Fruit fly (Drosophila melanogaster) whole organism, embryonic: ENCODE results near the gene lap.

Experiments used
- Adf1 ChIP-seq: fragments of 200-800 bp; sonication (Bioruptor generic); IDR thresholded peaks from 2 replicates; pipeline ENCODE4 v1.3.6; 2022; ENCODE audit warnings: missing biosample characterization, missing genetic modification characterization
- CG4820 ChIP-seq: fragments of 200-800 bp; sonication (Bioruptor generic); optimal IDR thresholded peaks from 3 replicates; lab custom pipeline; 2016; ENCODE audit warnings: missing biosample characterization, missing genetic modification characterization
- MESR4 ChIP-seq: fragments of 200-800 bp; sonication (Bioruptor generic); optimal IDR thresholded peaks from 2 replicates; lab custom pipeline; 2018; ENCODE audit warnings: missing biosample characterization, mild to moderate bottlenecking, missing genetic modification characterization, moderate library complexity
- abd-A ChIP-seq: fragments of 200-800 bp; sonication (Bioruptor generic); optimal IDR thresholded peaks from 3 replicates; lab custom pipeline; 2019; ENCODE audit warnings: missing biosample characterization, mild to moderate bottlenecking, missing genetic modification characterization, moderate library complexity
- amos ChIP-seq: fragments of 200-800 bp; sonication (Bioruptor generic); IDR thresholded peaks from 2 replicates; pipeline ENCODE4 v1.3.6; 2022; ENCODE audit warnings: missing biosample characterization, missing genetic modification characterization; ENCODE audit not compliant: partially characterized antibody
- ssp ChIP-seq: fragments of 200-800 bp; sonication (Bioruptor generic); IDR thresholded peaks from 2 replicates; pipeline ENCODE4 v1.3.6; 2022; ENCODE audit warnings: missing biosample characterization, missing genetic modification characterization
- trh ChIP-seq: fragments of 200-800 bp; sonication (Bioruptor generic); optimal IDR thresholded peaks from 2 replicates; lab custom pipeline; 2016; ENCODE audit warnings: missing biosample characterization, missing genetic modification characterization

- no peak for TF ChIP-seq abd-A
- no peak for TF ChIP-seq Adf1 (GFP tag; lab: Robert Waterston, UW)
- no peak for TF ChIP-seq MESR4 (GFP tag; lab: Kevin White, UChicago)
- TF ChIP-seq CG4820 (GFP tag; lab: Kevin White, UChicago) = no peak
- no peak for TF ChIP-seq ssp (GFP tag; lab: Robert Waterston, UW)
- TF ChIP-seq trh (GFP tag; lab: Kevin White, UChicago) = no peak
- no peak for TF ChIP-seq amos (GFP tag; lab: Robert Waterston, UW)
Observed at dm6 chr3R:7223972-7224464, 37.2 kb downstream of the lap start, which contains the start of gene thw.
